Worm (Caenorhabditis elegans) whole organism, dauer: ENCODE measurements around the gene mbl-1.

Experiments
- unc-62 ChIP-seq: sonication (generic microtip); optimal IDR thresholded peaks from 2 replicates; lab custom pipeline; 2017; ENCODE audit warnings: missing biosample characterization, missing genetic modification reagents, missing genetic modification characterization

mbl-1 gene

DNA sequence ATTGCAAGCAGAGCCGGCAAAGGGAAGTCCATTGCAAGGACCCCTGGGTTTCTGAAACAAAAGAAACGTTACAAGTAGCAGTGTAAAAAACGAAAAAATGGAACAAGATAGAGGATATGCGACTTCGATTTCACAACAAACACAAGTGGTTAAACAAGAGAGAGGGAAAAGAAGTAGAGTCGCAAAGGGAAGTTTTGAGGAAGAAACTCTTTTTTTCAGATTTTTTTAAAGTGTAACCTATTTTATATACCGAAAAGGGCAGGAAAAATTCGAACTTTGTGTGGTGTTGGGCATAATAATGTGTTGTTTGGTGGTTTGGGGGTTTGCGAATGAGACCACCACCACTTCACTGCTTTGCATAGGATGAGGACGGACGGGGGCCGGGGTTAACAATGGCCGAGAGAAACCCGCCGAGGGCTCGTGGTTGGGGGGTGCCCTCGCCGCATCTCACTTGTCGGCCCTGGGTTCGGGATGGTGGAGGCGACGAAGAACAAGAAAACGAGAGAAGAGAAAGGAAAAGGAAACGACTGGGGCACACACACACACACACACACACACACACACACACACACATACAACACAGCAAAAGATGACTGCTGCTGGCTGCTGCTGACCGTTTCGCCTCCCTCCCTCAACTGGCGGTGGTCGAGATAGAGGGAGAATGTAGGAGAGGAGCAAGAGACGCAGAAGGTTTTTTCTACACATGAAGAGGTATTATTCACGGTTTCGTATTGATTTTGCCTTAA is 51.9 kb downstream of the mbl-1 start, which contains the start of gene ptrn-1:
Gene ptrn-1 (minus strand): TSS at position 51 of the 746 bp plus-strand sequence.
- TF ChIP-seq unc-62 (GFP tag; lab: Kevin White, UChicago): no peak

DNA sequence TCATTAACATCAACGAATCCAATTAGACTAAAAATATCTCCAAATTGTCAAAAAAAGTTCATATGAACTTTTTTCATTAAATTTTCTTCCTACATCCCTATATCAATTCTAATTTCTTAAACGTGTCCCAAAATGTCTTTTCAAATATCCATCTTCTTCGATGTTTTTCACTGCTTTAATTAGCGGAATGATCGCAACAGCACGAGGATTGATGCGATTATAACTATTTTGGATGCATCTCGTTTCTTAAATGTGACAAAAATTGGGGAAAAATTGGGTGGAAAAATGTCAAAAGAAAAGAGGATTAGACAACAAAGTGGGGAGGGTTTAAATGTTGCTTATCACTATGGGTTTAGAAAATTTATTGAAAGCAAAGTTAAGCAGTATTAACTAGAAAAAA is 55.8 kb downstream of the mbl-1 start:
- TF ChIP-seq unc-62 (GFP tag; lab: Kevin White, UChicago): no peak

DNA sequence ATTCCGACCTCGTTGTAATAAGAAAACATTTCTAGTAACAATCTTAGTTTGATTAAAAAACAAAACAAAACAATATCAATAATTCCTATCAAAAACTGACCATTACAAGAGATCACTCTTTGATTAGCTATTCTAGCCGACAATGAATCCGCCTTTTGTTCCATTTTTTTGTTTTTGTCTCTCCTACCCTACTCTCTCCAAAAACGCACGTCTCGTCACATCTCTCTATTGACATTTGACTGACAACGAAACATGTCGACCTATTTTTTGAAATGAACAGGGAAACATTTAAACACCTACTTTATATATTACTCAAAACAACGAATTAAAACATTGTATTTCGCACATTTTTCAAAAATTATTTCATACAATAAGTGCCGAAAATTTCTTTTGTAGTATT is 56.4 kb downstream of the mbl-1 start:
- TF ChIP-seq unc-62 (GFP tag; lab: Kevin White, UChicago): no peak

DNA sequence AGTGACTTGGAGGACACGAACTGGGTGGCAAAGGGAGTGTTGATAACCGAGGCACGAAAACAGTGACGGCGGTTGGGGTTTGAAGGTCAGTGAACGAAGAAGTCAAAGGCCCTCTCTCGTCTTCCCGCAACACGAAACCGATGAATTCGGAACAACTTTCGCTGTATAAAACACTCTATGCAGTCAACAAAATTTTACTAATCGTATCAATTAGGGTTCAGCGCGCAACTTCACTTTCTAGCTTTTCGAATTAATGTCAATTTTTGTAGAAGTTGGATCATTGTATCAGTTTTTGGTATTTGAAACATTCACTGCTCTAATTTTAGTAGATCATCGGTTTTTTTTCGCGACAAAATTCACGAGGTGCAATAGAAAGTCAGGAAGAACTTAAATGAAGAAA is 60.2 kb downstream of the mbl-1 start:
- no peak for TF ChIP-seq unc-62 (GFP tag; lab: Kevin White, UChicago)

DNA sequence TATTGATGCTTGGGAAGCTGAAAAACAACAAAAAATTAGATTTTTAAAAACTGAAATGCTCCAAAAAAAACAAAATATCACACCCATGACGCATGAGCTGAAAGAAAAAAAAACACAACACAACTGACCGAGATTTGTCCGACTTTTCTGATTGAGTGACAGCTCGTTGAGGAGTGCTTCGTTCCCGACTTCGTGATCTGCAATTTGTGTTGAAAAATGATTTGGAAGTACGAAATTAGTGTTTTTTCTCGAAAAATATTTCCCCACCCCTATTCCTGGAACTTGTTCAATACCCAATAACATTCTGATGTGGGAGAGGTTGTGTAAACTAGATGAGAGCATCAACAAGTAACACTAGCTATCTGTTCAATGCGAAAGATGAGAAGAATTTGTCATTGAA is 63.2 kb downstream of the mbl-1 start:
- TF ChIP-seq unc-62 (GFP tag; lab: Kevin White, UChicago): no peak

DNA sequence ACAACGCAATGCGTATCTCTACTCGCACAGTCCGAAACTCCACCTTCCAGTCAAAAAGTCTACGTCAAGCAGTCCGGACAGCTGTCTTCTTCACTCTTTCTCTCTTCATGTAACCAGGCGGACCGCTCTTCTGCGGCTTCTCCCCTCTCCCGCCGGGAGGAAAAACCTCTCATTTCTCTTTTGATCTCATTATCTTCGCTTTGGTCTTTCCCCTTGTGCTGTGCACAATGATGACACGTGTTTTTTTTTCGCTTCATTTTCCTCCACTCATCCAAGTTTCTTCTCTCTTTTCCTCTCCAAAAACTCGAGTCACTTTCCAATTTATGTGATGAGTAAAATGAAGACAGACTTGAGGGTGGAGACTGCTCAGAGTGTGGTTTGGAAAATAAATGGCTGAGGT is 64.5 kb downstream of the mbl-1 start, which contains the start of gene F35B3.7:
Gene F35B3.7 (minus strand): TSS at position 133 of the 400 bp plus-strand sequence.
- TF ChIP-seq unc-62 (GFP tag; lab: Kevin White, UChicago): no peak

DNA sequence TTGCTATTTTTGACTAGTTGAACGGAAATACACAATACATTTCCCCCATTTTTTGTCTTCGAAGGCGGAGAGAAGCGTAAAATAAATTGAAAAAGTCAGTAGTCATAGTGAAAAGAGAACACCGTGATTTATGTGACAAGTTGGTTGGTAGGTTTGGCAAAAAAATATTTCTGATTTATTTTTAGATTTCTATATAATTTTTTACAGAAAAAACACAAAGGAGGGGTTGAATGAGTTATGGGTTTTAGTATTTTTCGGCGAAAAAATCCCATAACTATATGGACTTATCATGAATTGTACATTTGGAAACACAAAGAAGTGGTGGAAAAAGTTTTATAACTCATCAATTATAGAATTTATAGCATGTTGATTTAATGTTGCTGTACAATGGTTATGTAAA is 67.1 kb downstream of the mbl-1 start, which contains the start of gene C30G4.2:
Gene C30G4.2 (minus strand): TSS at position 101 of the 400 bp plus-strand sequence.
- no peak for TF ChIP-seq unc-62 (GFP tag; lab: Kevin White, UChicago)

DNA sequence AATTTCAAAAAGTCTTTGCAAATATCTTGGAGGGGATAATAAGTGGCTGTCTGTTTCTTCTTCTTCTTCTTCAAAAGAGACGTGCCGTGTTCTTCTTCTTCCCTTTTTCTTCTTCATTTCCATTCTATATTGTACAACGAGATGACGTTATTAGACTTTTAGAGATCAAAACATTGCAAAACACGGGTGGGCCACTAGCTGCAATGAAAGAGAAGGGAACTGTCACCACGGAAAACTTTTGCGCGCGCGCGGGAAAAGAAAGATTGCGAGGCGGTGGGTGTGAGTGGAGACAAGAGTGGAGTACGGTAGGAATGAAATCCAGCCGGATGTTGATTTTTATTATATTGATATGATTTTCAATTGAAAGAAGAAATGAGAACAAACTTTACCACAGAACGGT is 75.7 kb downstream of the mbl-1 start:
- TF ChIP-seq unc-62 (GFP tag; lab: Kevin White, UChicago): no peak

DNA sequence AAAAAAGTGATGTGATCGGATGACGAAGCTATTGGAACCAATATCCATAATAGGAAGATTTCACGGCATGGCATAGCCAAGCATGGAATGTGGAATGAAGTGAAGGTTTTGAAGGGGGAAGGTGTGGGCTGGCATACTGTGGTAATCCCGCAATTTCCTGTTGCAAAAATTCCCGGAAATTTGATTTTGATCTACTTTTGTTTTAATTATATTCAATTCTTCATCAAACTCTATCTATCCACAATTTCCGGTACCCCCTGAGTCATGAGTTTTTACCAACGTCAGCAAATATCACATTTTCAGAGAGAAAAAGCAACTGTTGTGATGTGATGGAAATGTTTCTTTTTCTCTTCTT is 77.0 kb downstream of the mbl-1 start, which contains the start of gene gcy-11:
Gene gcy-11 (minus strand): TSS at position 101 of the 355 bp plus-strand sequence.
- TF ChIP-seq unc-62 (GFP tag; lab: Kevin White, UChicago): no peak

DNA sequence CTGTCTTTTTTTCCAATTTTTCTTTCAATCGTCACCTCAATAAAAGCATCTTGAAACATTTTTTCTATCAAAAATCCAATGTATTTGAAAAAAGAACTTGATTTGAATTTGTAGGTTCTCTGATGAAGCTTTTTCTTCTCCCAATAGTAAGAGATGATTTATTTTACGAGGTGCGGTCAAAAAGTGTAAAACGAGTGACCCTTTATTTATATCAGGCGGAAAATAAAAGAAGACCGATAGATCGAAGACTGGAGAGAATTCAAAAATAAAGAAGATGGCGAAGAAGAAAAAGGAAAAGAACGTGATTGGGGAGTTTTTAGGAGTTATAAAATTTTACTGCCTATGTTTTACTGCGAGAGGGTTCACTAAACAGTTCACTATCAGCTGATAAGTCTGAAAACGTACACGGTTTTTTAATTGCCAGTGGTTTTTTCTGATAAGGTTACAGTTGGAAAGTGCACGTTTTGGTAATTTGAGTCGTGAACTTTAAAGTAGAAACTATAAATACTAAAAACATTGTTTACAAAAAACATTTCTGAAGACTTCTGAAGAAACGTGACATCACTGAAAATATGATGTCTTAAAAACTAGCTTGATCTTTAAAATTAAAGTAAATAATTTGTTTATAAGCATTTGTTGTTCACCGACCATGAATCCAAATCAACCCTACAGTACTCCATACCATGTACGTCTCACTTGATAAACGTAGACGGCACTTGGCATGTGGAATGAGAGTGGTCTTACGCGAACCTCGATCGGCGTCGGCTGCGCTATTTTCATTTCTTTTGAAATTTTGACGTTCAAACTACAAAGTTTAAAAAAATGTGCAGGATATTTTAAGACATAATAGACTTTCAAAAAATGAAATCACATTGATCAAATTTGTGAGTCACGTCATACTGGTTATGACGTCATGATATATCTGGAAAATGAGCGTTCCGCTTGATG is 77.7 kb downstream of the mbl-1 start:
- no peak for TF ChIP-seq unc-62 (GFP tag; lab: Kevin White, UChicago)

DNA sequence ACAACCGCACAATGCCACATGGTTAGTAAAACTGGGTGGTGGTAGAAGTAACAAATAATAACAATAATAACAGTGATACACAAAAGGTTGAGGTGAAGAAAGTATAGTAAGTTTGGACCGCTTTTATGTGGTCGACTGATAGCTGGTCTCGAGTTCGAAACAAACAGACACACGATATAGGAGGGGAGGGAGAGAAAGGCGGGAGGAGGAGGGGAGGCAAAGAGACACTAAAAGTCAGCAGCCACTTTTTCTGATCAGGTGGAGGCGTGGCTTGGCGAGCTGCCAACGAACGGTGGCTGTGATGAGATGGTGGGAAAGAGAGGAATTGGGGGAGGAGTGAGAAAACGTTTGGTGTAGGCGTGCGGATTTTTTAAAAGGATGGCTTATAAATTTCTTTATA is 79.9 kb downstream of the mbl-1 start:
- no peak for TF ChIP-seq unc-62 (GFP tag; lab: Kevin White, UChicago)

DNA sequence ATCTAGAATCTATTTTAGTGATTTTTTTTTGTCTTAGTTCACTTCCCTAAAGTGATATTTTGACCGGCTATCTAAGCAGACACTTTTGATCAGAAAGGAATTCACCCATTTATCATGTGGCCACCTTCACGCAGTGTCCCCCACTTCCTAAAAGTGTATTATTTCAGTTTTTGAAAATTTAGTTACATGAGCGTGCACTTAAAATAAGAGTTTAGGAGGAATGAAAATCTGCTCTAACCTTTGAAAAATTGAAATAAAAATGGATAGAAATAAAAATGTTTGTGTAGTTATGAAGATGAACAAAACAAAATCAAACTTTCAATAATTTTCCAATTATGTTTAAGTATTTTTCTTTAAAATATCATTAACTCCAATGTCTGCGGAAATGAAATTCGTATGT is 81.4 kb downstream of the mbl-1 start:
- no peak for TF ChIP-seq unc-62 (GFP tag; lab: Kevin White, UChicago)
